Comparison of ENCODE assay signal across 4 fruit fly cellular contexts in the genomic region with DNA sequence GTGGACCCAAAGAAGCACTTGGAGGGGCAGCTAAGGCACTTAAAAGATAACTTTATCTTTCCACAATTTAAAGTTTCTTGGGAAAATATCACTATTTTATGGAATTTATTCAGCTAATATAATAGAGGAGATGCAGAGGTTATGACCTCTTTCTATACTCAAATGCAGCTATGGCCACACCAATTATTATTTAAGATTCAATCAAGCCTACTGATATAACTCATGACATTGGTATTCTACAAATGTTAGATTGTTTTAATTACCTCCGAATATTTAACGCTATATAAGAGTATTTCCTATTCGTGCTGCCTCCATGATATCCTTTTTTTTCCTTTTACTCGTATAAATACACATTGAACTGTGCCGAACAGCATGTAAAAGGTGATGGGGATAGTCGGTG.
TF ChIP-seq lines count a peak whose summit lies in the region.

No protein-coding gene starts in this region.

- no peak for TF ChIP-seq CTCF in whole organism, embryonic (GFP tag; optimal IDR thresholded peaks at IDR 0.05; lab: Kevin White, UChicago)

TF ChIP-seq in whole organism, embryonic, 481 proteins besides CTCF, POLR2A, EP300 and RAD21:
- peak in 1 of 2 experiments; percentile 26 for TF ChIP-seq Hr78 (GFP tag; optimal IDR thresholded peaks at IDR 0.05; lab: Kevin White, UChicago)
- no peak for TF ChIP-seq mirr (GFP tag; optimal IDR thresholded peaks at IDR 0.05; lab: Kevin White, UChicago)
- no peak for TF ChIP-seq Hr3 (GFP tag; optimal IDR thresholded peaks at IDR 0.05; lab: Kevin White, UChicago)
- TF ChIP-seq D19A (tag; optimal IDR thresholded peaks at IDR 0.05; lab: Kevin White, UChicago) = peak; percentile 29
- no peak for TF ChIP-seq Usf (GFP tag; optimal IDR thresholded peaks at IDR 0.05; lab: Kevin White, UChicago)
- peak; percentile 80 for TF ChIP-seq stwl (tag; optimal IDR thresholded peaks at IDR 0.05; lab: Kevin White, UChicago)
- no peak for TF ChIP-seq CG13123 (GFP tag; optimal IDR thresholded peaks at IDR 0.05; lab: Kevin White, UChicago)

TF ChIP-seq in whole organism, prepupa, 60 proteins besides CTCF, POLR2A, EP300 and RAD21 (continues in another document):
- TF ChIP-seq Hr4 (GFP tag; optimal IDR thresholded peaks at IDR 0.05; lab: Kevin White, UChicago) (peak; percentile 57), Hr39 (GFP tag; optimal IDR thresholded peaks at IDR 0.05; lab: Kevin White, UChicago) (peak; percentile 14), salr (GFP tag; optimal IDR thresholded peaks at IDR 0.05; lab: Kevin White, UChicago) (peak in 1 of 2 experiments; percentile 23), CG4318 (GFP tag; optimal IDR thresholded peaks at IDR 0.05; lab: Kevin White, UChicago) (peak; percentile 16), spab (GFP tag; optimal IDR thresholded peaks at IDR 0.05; lab: Kevin White, UChicago) (peak; percentile 38), CG32006 (GFP tag; optimal IDR thresholded peaks at IDR 0.05; lab: Kevin White, UChicago) (peak; percentile 50), fd85E (GFP tag; optimal IDR thresholded peaks at IDR 0.05; lab: Kevin White, UChicago) (no peak), CG3032 (tag; optimal IDR thresholded peaks at IDR 0.05; lab: Kevin White, UChicago) (peak; percentile 62), CG11762 (GFP tag; optimal IDR thresholded peaks at IDR 0.05; lab: Kevin White, UChicago; ENCODE audit: insufficient read depth) (peak; percentile 32), pdm3 (GFP tag; optimal IDR thresholded peaks at IDR 0.05; lab: Kevin White, UChicago) (peak; percentile 64), fd59A (GFP tag; optimal IDR thresholded peaks at IDR 0.05; lab: Kevin White, UChicago) (peak; percentile 66), Sox15 (GFP tag; optimal IDR thresholded peaks at IDR 0.05; lab: Kevin White, UChicago) (no peak), CG8319 (GFP tag; optimal IDR thresholded peaks at IDR 0.05; lab: Kevin White, UChicago) (peak; percentile 45), Eip78C (GFP tag; lab: Kevin White, UChicago) (peak; percentile 66), Ets21C (GFP tag; optimal IDR thresholded peaks at IDR 0.05; lab: Kevin White, UChicago) (peak; percentile 22), CG6792 (GFP tag; optimal IDR thresholded peaks at IDR 0.05; lab: Kevin White, UChicago) (peak; percentile 39), Sox102F (GFP tag; optimal IDR thresholded peaks at IDR 0.05; lab: Kevin White, UChicago) (peak; percentile 47), OdsH (GFP tag; optimal IDR thresholded peaks at IDR 0.05; lab: Kevin White, UChicago) (peak; percentile 51), Lpt (GFP tag; optimal IDR thresholded peaks at IDR 0.05; lab: Kevin White, UChicago) (peak; percentile 24), achi (GFP tag; optimal IDR thresholded peaks at IDR 0.05; lab: Kevin White, UChicago) (no peak), CG31627 (GFP tag; optimal IDR thresholded peaks at IDR 0.05; lab: Kevin White, UChicago) (no peak), CG3919 (GFP tag; optimal IDR thresholded peaks at IDR 0.05; lab: Kevin White, UChicago) (peak; percentile 28), CG7368 (GFP tag; optimal IDR thresholded peaks at IDR 0.05; lab: Kevin White, UChicago) (no peak), CG6808 (GFP tag; optimal IDR thresholded peaks at IDR 0.05; lab: Kevin White, UChicago) (peak; percentile 42), CG10631 (GFP tag; optimal IDR thresholded peaks at IDR 0.05; lab: Kevin White, UChicago) (peak; percentile 31), Met (GFP tag; optimal IDR thresholded peaks at IDR 0.05; lab: Kevin White, UChicago) (peak; percentile 56)

TF ChIP-seq in whole organism, pupa, 21 proteins besides CTCF, POLR2A, EP300 and RAD21:
- TF ChIP-seq CG8159 (tag; optimal IDR thresholded peaks at IDR 0.05; lab: Kevin White, UChicago) (peak; percentile 70), EcR (GFP tag; optimal IDR thresholded peaks at IDR 0.05; lab: Kevin White, UChicago) (no peak), CG32121 (GFP tag; IDR thresholded peaks at IDR 0.05; lab: Robert Waterston, UW) (no peak), CG14655 (GFP tag; optimal IDR thresholded peaks at IDR 0.05; lab: Kevin White, UChicago) (peak; percentile 55), CG17806 (tag; optimal IDR thresholded peaks at IDR 0.05; lab: Kevin White, UChicago) (peak; percentile 20), Ets98B (GFP tag; IDR thresholded peaks at IDR 0.05; lab: Robert Waterston, UW) (no peak), rn (GFP tag; IDR thresholded peaks at IDR 0.05; lab: Robert Waterston, UW) (no peak), CG8301 (tag; optimal IDR thresholded peaks at IDR 0.05; lab: Kevin White, UChicago) (peak; percentile 59), CG10348 (GFP tag; IDR thresholded peaks at IDR 0.05; lab: Robert Waterston, UW) (no peak), Pif1B (GFP tag; optimal IDR thresholded peaks at IDR 0.05; lab: Kevin White, UChicago) (no peak), D1 (tag; optimal IDR thresholded peaks at IDR 0.05; lab: Kevin White, UChicago) (no peak), CG15710 (tag; optimal IDR thresholded peaks at IDR 0.05; lab: Kevin White, UChicago) (peak; percentile 51), fd96Ca (GFP tag; IDR thresholded peaks at IDR 0.05; lab: Robert Waterston, UW) (no peak), CG34367 (tag; optimal IDR thresholded peaks at IDR 0.05; lab: Kevin White, UChicago) (no peak), CG13204 (GFP tag; optimal IDR thresholded peaks at IDR 0.05; lab: Kevin White, UChicago) (no peak), gl (tag; optimal IDR thresholded peaks at IDR 0.05; lab: Kevin White, UChicago) (no peak), Snoo (tag; optimal IDR thresholded peaks at IDR 0.05; lab: Kevin White, UChicago) (peak; percentile 38), CG12605 (GFP tag; IDR thresholded peaks at IDR 0.05; lab: Robert Waterston, UW) (no peak), CG9948 (tag; optimal IDR thresholded peaks at IDR 0.05; lab: Kevin White, UChicago) (peak; percentile 18), CG4496 (GFP tag; IDR thresholded peaks at IDR 0.05; lab: Robert Waterston, UW) (no peak), Pif1A (GFP tag; optimal IDR thresholded peaks at IDR 0.05; lab: Kevin White, UChicago) (no peak)

TF ChIP-seq in whole organism, wandering third instar larva, 38 proteins besides CTCF, POLR2A, EP300 and RAD21:
- TF ChIP-seq woc (GFP tag; optimal IDR thresholded peaks at IDR 0.05; lab: Kevin White, UChicago) = no peak
- TF ChIP-seq CrebA (GFP tag; optimal IDR thresholded peaks at IDR 0.05; lab: Kevin White, UChicago; ENCODE audit: borderline replicate concordance) = no peak
- TF ChIP-seq CG32264 (GFP tag; optimal IDR thresholded peaks at IDR 0.05; lab: Kevin White, UChicago) = no peak
- peak; percentile 22 for TF ChIP-seq psq (GFP tag; optimal IDR thresholded peaks at IDR 0.05; lab: Kevin White, UChicago)

Comparison
In these comparisons a context has a peak if more than half of its experiments do, and no peak if none do; other contexts are left out.
1. Of the 7 proteins assayed by ChIP-seq in both whole organism, embryonic and whole organism, prepupa: peak only in whole organism, embryonic: none; only in whole organism, prepupa: Hr39, Lpt and Sox102F; in both: none; in neither: 4.